Fruit fly (Drosophila melanogaster): Measurements from ENCODE around the gene CG12971.

The CG12971 gene

dm6 chr3L:21356395-21356794, at the start of gene CG12971:
Gene CG12971, minus strand, starts transcription at chr3L:21356495.
- no peak for TF ChIP-seq Dll (optimal IDR thresholded peaks at IDR 0.05)
- TF ChIP-seq psq (optimal IDR thresholded peaks at IDR 0.05) = no peak
- TF ChIP-seq EcR (GFP tag; optimal IDR thresholded peaks at IDR 0.05) = no peak
- no peak for TF ChIP-seq CG8478 (optimal IDR thresholded peaks at IDR 0.05)
- TF ChIP-seq usp (GFP tag; optimal IDR thresholded peaks at IDR 0.05) = no peak
- no peak for TF ChIP-seq pan (optimal IDR thresholded peaks at IDR 0.05)

dm6 chr3L:21402552-21402951, 46.3 kb upstream of the CG12971 start:
- TF ChIP-seq usp (GFP tag; optimal IDR thresholded peaks at IDR 0.05) (no peak), Dll (optimal IDR thresholded peaks at IDR 0.05) (no peak), pan (optimal IDR thresholded peaks at IDR 0.05) (no peak), EcR (GFP tag; optimal IDR thresholded peaks at IDR 0.05) (no peak), CG8478 (optimal IDR thresholded peaks at IDR 0.05) (no peak), psq (optimal IDR thresholded peaks at IDR 0.05) (no peak)

DNA sequence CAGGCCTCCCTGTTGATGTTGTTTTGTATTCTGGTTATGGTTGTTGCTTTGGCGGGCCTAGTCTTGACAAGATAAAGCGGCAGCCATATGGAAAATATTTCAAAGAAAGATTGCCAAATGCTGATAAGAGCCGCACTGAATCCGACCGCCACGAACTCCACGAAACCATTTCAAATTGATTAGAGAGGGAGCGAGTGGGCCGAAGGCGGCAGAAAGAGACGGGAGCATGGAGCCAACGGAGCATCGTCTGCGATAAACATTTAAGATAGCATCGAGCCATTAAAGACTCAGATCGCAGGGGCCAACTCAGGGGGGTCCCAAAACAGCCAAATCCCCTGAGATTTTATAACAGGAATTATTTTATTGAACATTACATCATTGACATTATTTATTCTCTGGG, 43.9 kb upstream of the CG12971 start:
- TF ChIP-seq Dll (optimal IDR thresholded peaks at IDR 0.05) (no peak), usp (GFP tag; optimal IDR thresholded peaks at IDR 0.05) (no peak), EcR (GFP tag; optimal IDR thresholded peaks at IDR 0.05) (no peak), pan (optimal IDR thresholded peaks at IDR 0.05) (no peak), psq (optimal IDR thresholded peaks at IDR 0.05) (no peak), CG8478 (optimal IDR thresholded peaks at IDR 0.05) (no peak)

- TF ChIP-seq CG8478 (optimal IDR thresholded peaks at IDR 0.05) = no peak
- TF ChIP-seq EcR (GFP tag; optimal IDR thresholded peaks at IDR 0.05) = no peak
- TF ChIP-seq psq (optimal IDR thresholded peaks at IDR 0.05) = no peak
- TF ChIP-seq Dll (optimal IDR thresholded peaks at IDR 0.05) = no peak
These were observed 41.9 kb upstream of the CG12971 start for dm6 chr3L:21398156-21398555.

- TF ChIP-seq usp (GFP tag; optimal IDR thresholded peaks at IDR 0.05) (no peak), pan (optimal IDR thresholded peaks at IDR 0.05) (no peak)
These were observed 34.1 kb upstream of the CG12971 start for dm6 chr3L:21390431-21390830.

DNA sequence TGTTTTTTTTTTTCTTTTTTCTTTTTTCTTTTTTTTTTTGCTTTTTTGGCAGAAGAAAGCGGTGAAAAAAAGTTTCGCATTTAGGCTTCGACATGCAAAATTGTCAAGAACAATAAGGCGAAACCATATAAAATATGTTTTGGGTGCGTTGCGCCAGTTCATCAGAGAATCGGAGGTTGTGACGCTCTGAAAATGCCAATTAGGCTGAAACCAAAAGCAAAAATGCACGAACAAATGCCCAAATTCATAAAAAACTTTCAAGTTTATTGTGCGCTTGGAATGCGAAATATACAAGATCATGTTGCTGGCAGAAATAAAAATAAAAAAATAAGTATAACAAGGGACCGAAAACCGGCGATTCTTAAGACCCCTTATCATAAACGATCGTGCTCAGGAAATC, 33.5 kb upstream of the CG12971 start:
- TF ChIP-seq pan (optimal IDR thresholded peaks at IDR 0.05) = no peak
- no peak for TF ChIP-seq usp (GFP tag; optimal IDR thresholded peaks at IDR 0.05)
- no peak for TF ChIP-seq Dll (optimal IDR thresholded peaks at IDR 0.05)
- TF ChIP-seq EcR (GFP tag; optimal IDR thresholded peaks at IDR 0.05) = no peak
- no peak for TF ChIP-seq psq (optimal IDR thresholded peaks at IDR 0.05)
- no peak for TF ChIP-seq CG8478 (optimal IDR thresholded peaks at IDR 0.05)

dm6 chr3L:21388824-21389223, 32.5 kb upstream of the CG12971 start:
- TF ChIP-seq Dll (optimal IDR thresholded peaks at IDR 0.05) = no peak
- no peak for TF ChIP-seq EcR (GFP tag; optimal IDR thresholded peaks at IDR 0.05)
- TF ChIP-seq usp (GFP tag; optimal IDR thresholded peaks at IDR 0.05) = no peak
- no peak for TF ChIP-seq CG8478 (optimal IDR thresholded peaks at IDR 0.05)
- TF ChIP-seq pan (optimal IDR thresholded peaks at IDR 0.05) = no peak
- TF ChIP-seq psq (optimal IDR thresholded peaks at IDR 0.05) = no peak

DNA sequence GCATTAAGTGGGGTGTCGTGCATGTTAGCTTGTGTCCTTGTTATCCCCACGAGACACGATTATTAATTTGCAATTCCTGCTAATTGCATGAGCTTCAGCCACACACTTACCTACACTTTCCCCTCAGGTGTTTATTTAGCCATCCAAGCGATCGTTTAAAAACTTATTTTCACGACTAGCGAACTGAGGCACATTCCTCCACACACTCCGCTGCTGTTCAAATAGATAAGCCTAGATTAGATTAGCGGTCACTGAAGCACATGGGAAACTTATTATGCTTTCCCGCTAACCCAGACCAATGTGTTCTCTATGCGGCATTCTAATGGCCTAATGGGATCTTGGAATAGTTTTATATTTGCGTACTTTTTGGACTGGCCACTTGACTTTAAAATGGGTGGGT, 30.6 kb upstream of the CG12971 start:
- TF ChIP-seq EcR (GFP tag; optimal IDR thresholded peaks at IDR 0.05) (no peak), pan (optimal IDR thresholded peaks at IDR 0.05) (no peak), Dll (optimal IDR thresholded peaks at IDR 0.05) (no peak), psq (optimal IDR thresholded peaks at IDR 0.05) (no peak), usp (GFP tag; optimal IDR thresholded peaks at IDR 0.05) (no peak), CG8478 (optimal IDR thresholded peaks at IDR 0.05) (no peak)

DNA sequence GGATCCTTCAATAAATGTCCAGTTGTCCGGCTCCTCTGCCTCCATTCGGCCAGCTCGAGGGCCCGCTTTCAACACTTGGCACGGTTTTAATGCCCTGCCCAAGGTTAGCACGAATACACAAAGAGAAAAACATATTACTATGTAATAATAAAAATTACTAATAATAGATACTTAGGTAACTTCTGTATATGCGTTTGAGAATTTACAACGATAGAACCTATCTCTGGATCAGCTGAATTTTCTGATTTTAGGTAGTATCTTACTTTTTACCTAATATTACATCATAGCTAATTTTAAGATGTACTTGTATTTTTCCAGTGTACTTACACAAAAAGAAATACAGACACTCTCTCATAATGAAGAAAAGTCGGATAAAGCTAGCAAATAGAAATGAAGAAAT, 29.4 kb upstream of the CG12971 start:
- TF ChIP-seq CG8478 (optimal IDR thresholded peaks at IDR 0.05) (no peak), Dll (optimal IDR thresholded peaks at IDR 0.05) (no peak), psq (optimal IDR thresholded peaks at IDR 0.05) (no peak), usp (GFP tag; optimal IDR thresholded peaks at IDR 0.05) (no peak), EcR (GFP tag; optimal IDR thresholded peaks at IDR 0.05) (no peak), pan (optimal IDR thresholded peaks at IDR 0.05) (no peak)

DNA sequence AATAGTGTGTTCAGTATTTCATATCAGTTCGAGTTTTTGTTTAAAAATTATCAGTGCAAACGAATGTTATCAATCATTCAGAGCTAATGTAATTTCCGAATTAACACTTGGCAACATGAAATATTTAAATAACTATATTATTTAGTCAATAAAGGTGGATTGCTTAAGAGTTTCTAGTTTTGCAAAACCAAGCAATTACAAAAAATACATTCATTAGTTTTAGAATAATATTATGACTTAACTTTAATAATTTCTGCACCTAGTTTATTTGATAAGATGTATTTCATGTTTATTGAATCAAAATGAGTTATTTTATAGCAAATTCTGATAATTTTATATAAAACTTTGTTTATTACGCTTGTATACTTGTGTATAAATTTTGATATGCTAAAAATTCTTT, 27.1 kb upstream of the CG12971 start:
- TF ChIP-seq pan (optimal IDR thresholded peaks at IDR 0.05) = no peak
- no peak for TF ChIP-seq Dll (optimal IDR thresholded peaks at IDR 0.05)
- no peak for TF ChIP-seq psq (optimal IDR thresholded peaks at IDR 0.05)
- TF ChIP-seq usp (GFP tag; optimal IDR thresholded peaks at IDR 0.05) = no peak
- no peak for TF ChIP-seq CG8478 (optimal IDR thresholded peaks at IDR 0.05)
- TF ChIP-seq EcR (GFP tag; optimal IDR thresholded peaks at IDR 0.05) = no peak

DNA sequence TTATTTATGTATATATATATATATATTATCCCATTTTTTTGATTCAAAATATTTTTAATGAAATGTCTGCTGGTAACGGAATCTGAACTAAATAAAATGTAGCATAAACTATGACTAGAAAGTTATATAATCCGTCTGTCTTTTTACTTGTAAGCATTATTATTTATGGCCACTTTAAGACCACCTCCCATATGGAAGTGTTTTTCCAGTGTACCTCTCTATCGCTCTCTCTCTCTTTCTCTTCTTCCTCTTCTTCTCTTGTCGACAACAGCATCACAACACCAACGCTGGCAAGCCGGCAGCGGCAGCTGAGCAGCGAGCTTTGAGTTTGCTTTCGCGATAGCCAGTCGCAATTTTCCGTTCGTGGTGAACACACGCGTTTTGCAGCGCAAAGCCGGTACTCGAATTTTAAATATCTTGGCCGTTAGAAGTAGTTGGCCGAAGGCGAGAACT, 25.9 kb upstream of the CG12971 start, which contains the start of gene rgn:
rgn (plus strand) TSS at position 344 of the 453 bp plus-strand sequence.
- TF ChIP-seq CG8478 (optimal IDR thresholded peaks at IDR 0.05) (no peak), EcR (GFP tag; optimal IDR thresholded peaks at IDR 0.05) (no peak), Dll (optimal IDR thresholded peaks at IDR 0.05) (no peak), psq (optimal IDR thresholded peaks at IDR 0.05) (no peak), pan (optimal IDR thresholded peaks at IDR 0.05) (no peak), usp (GFP tag; optimal IDR thresholded peaks at IDR 0.05) (no peak)

DNA sequence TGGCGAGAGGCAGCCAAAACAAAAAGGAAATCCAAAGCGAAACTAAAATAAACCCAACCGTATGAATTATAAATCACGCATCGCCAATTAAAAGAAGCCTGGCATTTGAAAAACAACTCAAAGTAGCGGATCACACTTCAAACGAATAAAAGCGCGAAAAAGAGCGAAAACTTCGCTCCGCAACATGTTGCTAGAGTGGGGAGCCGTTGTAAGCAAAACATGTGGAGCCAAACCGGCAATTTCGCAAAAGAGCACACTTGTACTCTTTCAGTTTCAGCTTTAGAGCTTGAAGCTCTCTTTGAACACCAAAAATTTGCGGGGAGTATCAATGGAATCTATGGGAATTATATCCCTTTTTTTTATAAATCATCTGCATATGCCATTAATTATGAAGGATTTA, 25.5 kb upstream of the CG12971 start:
- TF ChIP-seq pan (optimal IDR thresholded peaks at IDR 0.05) (no peak), EcR (GFP tag; optimal IDR thresholded peaks at IDR 0.05) (no peak), psq (optimal IDR thresholded peaks at IDR 0.05) (no peak), usp (GFP tag; optimal IDR thresholded peaks at IDR 0.05) (no peak), CG8478 (optimal IDR thresholded peaks at IDR 0.05) (no peak), Dll (optimal IDR thresholded peaks at IDR 0.05) (no peak)

DNA sequence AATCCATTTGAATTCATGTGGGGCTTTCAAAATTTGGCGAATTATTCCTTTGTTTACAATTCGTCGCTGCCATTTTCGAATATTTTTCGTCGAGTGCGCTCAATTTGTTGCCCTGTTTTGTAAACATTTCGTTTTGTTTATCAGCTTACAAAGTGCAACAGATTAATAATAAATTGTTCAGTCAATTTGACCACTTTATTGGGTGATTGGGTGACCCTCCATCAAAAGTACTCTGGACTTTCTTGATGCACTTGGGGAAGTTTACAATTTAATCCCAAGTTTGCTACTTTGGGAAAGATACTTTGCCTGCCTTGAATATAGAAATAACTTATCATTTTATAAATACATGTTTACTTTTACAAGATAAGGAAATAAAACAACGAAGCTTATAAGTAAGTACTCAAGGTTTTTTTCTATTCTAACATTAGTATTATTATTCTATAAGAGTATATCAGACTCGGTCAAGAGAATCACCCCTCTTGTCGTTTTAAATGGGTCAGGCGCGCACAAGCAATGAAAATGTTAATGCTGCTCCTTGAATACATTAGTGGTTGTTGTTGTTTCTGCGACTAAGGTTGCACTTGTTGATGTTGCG, 24.4 kb upstream of the CG12971 start:
- TF ChIP-seq Dll (optimal IDR thresholded peaks at IDR 0.05) (no peak), EcR (GFP tag; optimal IDR thresholded peaks at IDR 0.05) (no peak), CG8478 (optimal IDR thresholded peaks at IDR 0.05) (no peak), pan (optimal IDR thresholded peaks at IDR 0.05) (no peak), usp (GFP tag; optimal IDR thresholded peaks at IDR 0.05) (no peak), psq (optimal IDR thresholded peaks at IDR 0.05) (no peak)

All from whole organism.